Worm (Caenorhabditis elegans) whole organism, L4 larva: ENCODE results near the gene ZC239.22.
A peak's percentile ranks its signal among the peaks of the same experiment; 100 is the strongest.

Source experiments
- D1046.2 ChIP-seq: fragments of 200-800 bp; sonication (Bioruptor generic); IDR thresholded peaks from 2 replicates; pipeline ENCODE4 v1.3.6; 2022; ENCODE audit warnings: missing genetic modification characterization, missing compliant biosample characterization
- F26F4.8 ChIP-seq: fragments of 200-800 bp; sonication (Bioruptor generic); conservative IDR thresholded peaks from 2 replicates; pipeline ENCODE4 v1.3.6; 2022; ENCODE audit warnings: missing genetic modification characterization, missing compliant biosample characterization
- R02D3.7 ChIP-seq: fragments of 150-350 bp; sonication (generic microtip); optimal IDR thresholded peaks from 3 replicates; lab custom pipeline; 2014; ENCODE audit warnings: missing biosample characterization, missing genetic modification characterization
- T20F7.1 ChIP-seq: fragments of 200-800 bp; sonication (Bioruptor generic); optimal IDR thresholded peaks from 2 replicates; lab custom pipeline; 2018; ENCODE audit warnings: mild to moderate bottlenecking, missing genetic modification characterization, missing compliant biosample characterization
- T26A8.4 ChIP-seq: fragments of 200-800 bp; sonication (Bioruptor generic); IDR thresholded peaks from 2 replicates; pipeline ENCODE4 v1.3.6; 2022; ENCODE audit warnings: missing genetic modification characterization, missing compliant biosample characterization
- Y75B8A.6 ChIP-seq: fragments of 200-800 bp; sonication (Bioruptor generic); IDR thresholded peaks from 2 replicates; pipeline ENCODE4 v1.3.6; 2022; ENCODE audit warnings: missing genetic modification reagents, missing genetic modification characterization, missing compliant biosample characterization
- ZK337.2 ChIP-seq: fragments of 200-800 bp; sonication (Bioruptor generic); IDR thresholded peaks from 2 replicates; pipeline ENCODE4 v1.3.6; 2022; ENCODE audit warnings: missing genetic modification reagents, missing genetic modification characterization, missing compliant biosample characterization
- aha-1 ChIP-seq: fragments of 150-350 bp; peaks from one replicate; lab custom pipeline; 2014; ENCODE audit warnings: missing biosample characterization, missing genetic modification characterization
- ceh-20 ChIP-seq: fragments of 200-800 bp; sonication (Bioruptor generic); IDR thresholded peaks from 2 replicates; pipeline ENCODE4 v1.3.6; 2022; ENCODE audit warnings: missing genetic modification reagents, missing genetic modification characterization, missing compliant biosample characterization
- ceh-28 ChIP-seq: fragments of 150-350 bp; optimal IDR thresholded peaks from 2 replicates; lab custom pipeline; 2014; ENCODE audit warnings: missing biosample characterization, missing genetic modification reagents, missing genetic modification characterization
- daf-19 ChIP-seq: fragments of 200-800 bp; sonication (Bioruptor generic); conservative IDR thresholded peaks from 2 replicates; pipeline ENCODE4 v1.3.6; 2022; ENCODE audit warnings: missing genetic modification characterization, missing compliant biosample characterization
- fkh-10 ChIP-seq: fragments of 150-350 bp; optimal IDR thresholded peaks from 2 replicates; lab custom pipeline; 2014; ENCODE audit warnings: missing biosample characterization, missing genetic modification reagents, missing genetic modification characterization
- hlh-30 ChIP-seq: sonication (generic microtip); optimal IDR thresholded peaks from 2 replicates; lab custom pipeline; 2017; ENCODE audit warnings: antibody characterized with exemption, mild to moderate bottlenecking, missing genetic modification characterization, missing compliant biosample characterization; ENCODE audit not compliant: insufficient read depth
- hmg-1.1 ChIP-seq: fragments of 200-800 bp; sonication (Bioruptor generic); IDR thresholded peaks from 2 replicates; pipeline ENCODE4 v1.3.6; 2022; ENCODE audit warnings: missing genetic modification reagents, missing genetic modification characterization, missing compliant biosample characterization
- lin-13 ChIP-seq: fragments of 150-350 bp; optimal IDR thresholded peaks from 2 replicates; lab custom pipeline; 2014; ENCODE audit warnings: missing biosample characterization, missing genetic modification reagents, missing genetic modification characterization
- lin-15B ChIP-seq: fragments of 150-350 bp; sonication (generic microtip); optimal IDR thresholded peaks from 3 replicates; lab custom pipeline; 2014; ENCODE audit warnings: missing biosample characterization, missing genetic modification characterization
- lir-3 ChIP-seq: sonication (generic microtip); optimal IDR thresholded peaks from 2 replicates; lab custom pipeline; 2016; ENCODE audit warnings: mild to moderate bottlenecking, missing genetic modification characterization, missing compliant biosample characterization
- lsy-2 ChIP-seq, 2 experiments: fragments of 150-350 bp in 1 of 2; sonication (generic microtip) in 1 of 2; optimal IDR thresholded peaks; 2 replicates each; lab custom pipeline; 2014 to 2017; ENCODE audit warnings: missing biosample characterization in 2 of 2, missing genetic modification characterization in 2 of 2
- nhr-10 ChIP-seq: fragments of 150-350 bp; optimal IDR thresholded peaks from 2 replicates; lab custom pipeline; 2014; ENCODE audit warnings: missing biosample characterization, missing genetic modification characterization
- nhr-111 ChIP-seq: fragments of 200-800 bp; sonication (Bioruptor generic); optimal IDR thresholded peaks from 2 replicates; lab custom pipeline; 2018; ENCODE audit warnings: mild to moderate bottlenecking, missing genetic modification characterization, missing compliant biosample characterization
- nhr-28 ChIP-seq: fragments of 150-350 bp; optimal IDR thresholded peaks from 2 replicates; lab custom pipeline; 2014; ENCODE audit warnings: missing biosample characterization, missing genetic modification characterization
- nhr-41 ChIP-seq: fragments of 200-800 bp; sonication (Bioruptor generic); IDR thresholded peaks from 2 replicates; pipeline ENCODE4 v1.3.6; 2022; ENCODE audit warnings: missing genetic modification reagents, missing genetic modification characterization, missing compliant biosample characterization
- php-3 ChIP-seq: fragments of 200-800 bp; sonication (Bioruptor generic); IDR thresholded peaks from 2 replicates; pipeline ENCODE4 v1.3.6; 2022; ENCODE audit warnings: missing genetic modification reagents, missing genetic modification characterization, missing compliant biosample characterization
- pqm-1 ChIP-seq: sonication (generic microtip); optimal IDR thresholded peaks from 2 replicates; lab custom pipeline; 2017; ENCODE audit warnings: missing biosample characterization, missing genetic modification characterization
- saeg-2 ChIP-seq: fragments of 200-800 bp; sonication (Bioruptor generic); IDR thresholded peaks from 2 replicates; pipeline ENCODE4 v1.3.6; 2022; ENCODE audit warnings: missing genetic modification reagents, missing genetic modification characterization, missing compliant biosample characterization
- sdz-12 ChIP-seq: fragments of 200-800 bp; sonication (Bioruptor generic); optimal IDR thresholded peaks from 2 replicates; lab custom pipeline; 2018; ENCODE audit warnings: mild to moderate bottlenecking, missing genetic modification characterization, missing compliant biosample characterization
- set-16 ChIP-seq: fragments of 200-800 bp; sonication (Bioruptor generic); IDR thresholded peaks from 2 replicates; pipeline ENCODE4 v1.3.6; 2022; ENCODE audit warnings: missing genetic modification reagents, missing genetic modification characterization, missing compliant biosample characterization
- spr-3 ChIP-seq: fragments of 200-800 bp; sonication (Bioruptor generic); optimal IDR thresholded peaks from 2 replicates; lab custom pipeline; 2018; ENCODE audit warnings: mild to moderate bottlenecking, missing genetic modification characterization, missing compliant biosample characterization
- tra-1 ChIP-seq: fragments of 200-800 bp; sonication (Bioruptor generic); IDR thresholded peaks from 2 replicates; pipeline ENCODE4 v1.3.6; 2022; ENCODE audit warnings: missing genetic modification reagents, missing genetic modification characterization, missing compliant biosample characterization
- unc-39 ChIP-seq: sonication (generic microtip); optimal IDR thresholded peaks from 2 replicates; lab custom pipeline; 2017; ENCODE audit warnings: missing biosample characterization, missing genetic modification characterization
- unc-62 ChIP-seq, 3 experiments: fragments of 150-350 bp in 1 of 3; sonication (generic microtip); optimal IDR thresholded peaks in 2 of 3; peaks in 1 of 3; 1 replicate in 1 of 3; 2 replicates in 2 of 3; lab custom pipeline; 2014 to 2017; ENCODE audit warnings: missing biosample characterization in 3 of 3, missing genetic modification characterization in 3 of 3, missing genetic modification reagents in 3 of 3, missing genotype in 1 of 3
- zfp-2 ChIP-seq: sonication (generic microtip); optimal IDR thresholded peaks from 2 replicates; lab custom pipeline; 2016; ENCODE audit warnings: mild to moderate bottlenecking, missing genetic modification characterization, missing compliant biosample characterization
- ztf-11 ChIP-seq: fragments of 150-350 bp; optimal IDR thresholded peaks from 2 replicates; lab custom pipeline; 2014; ENCODE audit warnings: missing biosample characterization, missing genetic modification characterization

The ZC239.22 gene

DNA sequence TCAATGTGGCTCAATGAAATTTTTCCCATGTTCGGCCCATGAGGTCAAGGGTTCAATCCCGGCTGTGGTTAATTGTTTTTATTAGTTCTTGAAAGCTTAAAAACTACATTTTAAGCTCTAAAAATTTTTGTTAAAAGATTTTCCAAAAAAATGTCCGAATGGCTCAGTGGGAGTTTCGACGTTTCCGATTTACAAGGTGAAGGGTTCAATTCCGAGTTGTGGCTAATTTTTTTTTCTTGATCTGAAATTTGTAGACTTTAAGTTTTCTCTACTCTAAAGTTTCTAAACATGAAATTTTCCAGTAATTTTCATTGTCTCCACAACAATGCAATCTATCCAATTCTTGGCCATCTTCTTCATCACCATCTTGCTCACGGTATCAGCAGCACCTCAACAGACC lies 41.9 kb upstream of the ZC239.22 start, which contains the start of gene F02E11.2:
TSS of gene F02E11.2 (plus strand) at position 301 of the 400 bp plus-strand sequence.
- TF ChIP-seq T26A8.4, result no peak
- TF ChIP-seq D1046.2 (GFP tag; lab: Robert Waterston, UW), result no peak
- TF ChIP-seq pqm-1 (tag; lab: Kevin White, UChicago), result no peak
- no peak for TF ChIP-seq unc-39
- TF ChIP-seq hmg-1.1 (GFP tag; lab: Robert Waterston, UW), result no peak
- no peak for TF ChIP-seq saeg-2 (GFP tag; lab: Robert Waterston, UW)
- TF ChIP-seq sdz-12 (GFP tag; lab: Kevin White, UChicago), result no peak
- no peak for TF ChIP-seq Y75B8A.6
- no peak for TF ChIP-seq lin-15B (tag; lab: Kevin White, UChicago)
- no peak for TF ChIP-seq ZK337.2 (GFP tag; lab: Robert Waterston, UW)
- no peak for TF ChIP-seq spr-3 (GFP tag; lab: Kevin White, UChicago)

DNA sequence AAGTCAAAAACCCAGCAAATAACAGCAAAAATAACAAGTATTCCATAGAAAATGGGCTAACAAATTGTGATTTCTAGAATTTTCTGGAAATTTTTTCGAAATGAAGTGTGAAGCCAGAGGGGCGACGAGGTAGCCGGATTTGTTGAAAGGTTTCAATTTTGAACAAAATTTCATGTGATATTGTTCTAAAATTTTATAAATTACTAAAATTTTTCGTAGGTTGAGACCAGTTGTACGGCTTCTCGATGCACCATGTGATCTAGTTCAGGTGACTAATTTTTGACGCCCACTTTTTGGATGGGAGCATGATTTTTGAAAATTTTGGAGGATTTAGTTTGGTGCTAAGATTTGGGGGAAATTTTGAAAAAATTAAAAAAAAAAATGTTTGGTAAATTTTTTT lies 38.6 kb upstream of the ZC239.22 start, which contains the start of gene gcy-19:
TSS of gene gcy-19 (minus strand) at position 101 of the 400 bp plus-strand sequence.
- no peak for TF ChIP-seq lsy-2 (tag; optimal IDR thresholded peaks at IDR 0.05; lab: Kevin White, UChicago)
- no peak for TF ChIP-seq lir-3 (tag; lab: Kevin White, UChicago)
- TF ChIP-seq unc-62 (GFP tag; optimal IDR thresholded peaks at IDR 0.05 in 1 of 2; lab: Kevin White, UChicago), result peak in 1 of 2 experiments; percentile 8
- TF ChIP-seq unc-62 (tag; optimal IDR thresholded peaks at IDR 0.05; lab: Kevin White, UChicago), result no peak
- TF ChIP-seq tra-1, result no peak

DNA sequence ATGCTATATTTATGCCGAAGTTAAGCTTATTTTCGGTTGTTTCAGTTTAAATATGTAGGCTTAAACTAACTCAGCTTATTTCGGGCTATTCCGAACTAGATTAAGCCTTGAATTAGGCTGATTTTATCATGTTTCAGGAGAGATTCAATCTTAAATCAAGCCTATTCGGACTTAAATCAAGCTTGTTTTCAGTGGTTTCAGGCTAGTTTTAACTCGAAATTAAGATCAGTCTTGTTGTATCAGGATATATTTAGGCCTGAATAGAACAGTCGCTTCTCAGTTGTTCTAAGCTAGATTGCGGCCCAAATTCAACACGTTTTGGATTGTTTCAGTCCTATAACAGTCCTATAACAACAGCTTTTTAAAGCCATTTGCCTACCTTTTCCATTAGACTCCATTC lies 31.2 kb upstream of the ZC239.22 start:
- no peak for TF ChIP-seq R02D3.7 (tag; lab: Kevin White, UChicago)
- peak; percentile 96 for TF ChIP-seq aha-1 (tag; lab: Kevin White, UChicago)
- no peak for TF ChIP-seq ceh-28 (tag; lab: Kevin White, UChicago)

DNA sequence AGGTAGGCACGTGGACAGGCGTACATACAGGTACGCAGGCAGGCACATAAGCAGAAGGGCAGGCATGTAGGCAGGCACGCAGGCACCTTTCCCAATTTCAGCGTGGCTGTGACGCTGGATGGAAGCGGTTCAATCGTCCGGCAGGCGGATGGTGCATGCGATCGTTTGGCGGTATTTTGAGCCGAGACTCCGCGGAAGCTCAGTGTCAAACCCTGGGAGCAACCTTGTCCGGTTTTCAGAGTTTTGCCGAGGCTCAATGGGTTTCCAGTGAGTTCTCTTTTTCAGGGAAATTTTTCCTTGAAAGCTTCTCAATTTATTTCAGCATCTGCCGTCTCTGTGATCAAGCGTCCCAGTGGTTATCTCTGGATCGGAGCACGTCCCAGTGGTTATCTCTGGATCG lies 29.6 kb upstream of the ZC239.22 start:
- TF ChIP-seq zfp-2 (no peak), nhr-41 (GFP tag; lab: Robert Waterston, UW) (no peak), ceh-20 (GFP tag; lab: Robert Waterston, UW) (no peak), hlh-30 (tag; lab: Kevin White, UChicago) (no peak), set-16 (peak; percentile 60; the same call in 1 of the 2 replicates)

DNA sequence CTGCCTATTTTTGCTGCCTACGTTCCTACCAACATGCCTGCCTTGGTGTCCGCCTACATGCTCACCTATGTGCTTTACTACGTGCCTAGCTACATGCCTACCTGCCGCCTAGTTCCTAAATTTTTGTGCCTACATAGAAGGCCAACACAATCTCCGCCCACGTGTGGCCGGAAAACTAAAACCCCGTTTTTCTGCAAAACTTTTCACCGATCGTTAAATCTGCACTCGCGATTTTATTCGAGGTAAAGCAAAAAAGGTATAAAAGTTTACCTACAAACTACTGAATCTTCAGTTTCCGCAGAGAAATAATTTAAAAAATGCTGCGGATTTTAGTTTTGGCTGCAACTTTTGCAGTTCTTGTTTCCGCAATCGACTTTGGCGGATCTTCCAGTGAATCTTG lies 28.8 kb upstream of the ZC239.22 start, which contains the start of gene clec-124:
TSS of gene clec-124 (plus strand) at position 301 of the 400 bp plus-strand sequence.
- TF ChIP-seq php-3 (GFP tag; lab: Robert Waterston, UW) (no peak), T26A8.4 (no peak)

DNA sequence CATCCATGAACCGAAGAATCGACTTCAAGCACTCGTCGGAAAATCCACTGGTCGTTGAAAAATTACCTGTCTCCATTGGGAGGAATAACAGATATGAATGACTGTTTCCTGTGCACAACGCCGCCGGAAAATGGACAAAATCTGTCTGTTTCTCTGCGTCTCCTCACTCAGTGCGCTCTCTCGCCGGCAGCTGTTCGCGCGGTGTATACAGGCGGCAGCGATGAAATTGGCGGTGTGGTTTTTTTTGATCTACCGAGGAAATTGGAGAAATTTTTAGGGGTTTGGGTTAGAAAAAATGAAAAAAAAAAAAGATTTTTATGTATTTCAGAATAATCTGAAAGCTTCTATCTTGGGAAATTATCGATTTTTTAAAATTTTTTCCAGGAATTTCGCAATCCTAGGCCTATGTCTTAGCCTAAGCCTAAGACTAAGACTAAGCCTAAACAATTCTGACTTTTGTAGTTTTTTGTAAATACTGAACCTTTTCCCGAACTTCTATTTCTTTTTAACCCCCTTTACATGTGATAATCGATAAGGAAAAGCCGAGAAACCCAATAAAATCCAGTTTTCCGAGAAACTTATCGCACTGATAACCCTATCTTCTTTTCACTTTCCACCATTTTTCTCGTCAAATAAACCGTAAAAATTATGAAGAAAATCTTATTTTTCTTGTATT lies 27.6 kb upstream of the ZC239.22 start, which contains the start of the genes fbxc-50 and C17F4.2:
TSS of gene fbxc-50 (minus strand) at position 81 of the 676 bp plus-strand sequence.
TSS of gene C17F4.2 (plus strand) at position 626 of the 676 bp plus-strand sequence.
- no peak for TF ChIP-seq ztf-11 (tag; lab: Kevin White, UChicago)
- TF ChIP-seq ceh-20 (GFP tag; lab: Robert Waterston, UW), result no peak
- TF ChIP-seq daf-19 (GFP tag; lab: Robert Waterston, UW), result no peak
- TF ChIP-seq T20F7.1, result no peak
- TF ChIP-seq D1046.2 (GFP tag; lab: Robert Waterston, UW), result no peak
- no peak for TF ChIP-seq nhr-28 (tag; lab: Kevin White, UChicago)
- no peak for TF ChIP-seq lin-13
- no peak for TF ChIP-seq F26F4.8
- TF ChIP-seq nhr-10 (tag; lab: Kevin White, UChicago), result no peak
- TF ChIP-seq nhr-111, result no peak
- no peak for TF ChIP-seq fkh-10 (GFP tag; lab: Kevin White, UChicago)
- TF ChIP-seq saeg-2 (GFP tag; lab: Robert Waterston, UW), result no peak
- TF ChIP-seq, all 104 proteins: peak for 0
